Worm (Caenorhabditis elegans) whole organism, early embryonic: ENCODE data around the gene F16B4.5.

Experiments used
- aly-1 ChIP-seq: sonication (generic microtip); optimal IDR thresholded peaks from 2 replicates; lab custom pipeline; 2016; ENCODE audit warnings: missing genetic modification characterization, missing compliant biosample characterization
- ama-1 ChIP-seq: fragments of 150-350 bp; optimal IDR thresholded peaks from 2 replicates; lab custom pipeline; 2014
- ceh-13 ChIP-seq: fragments of 200-800 bp; sonication (Bioruptor generic); optimal IDR thresholded peaks from 2 replicates; lab custom pipeline; 2018; ENCODE audit warnings: mild to moderate bottlenecking, missing genetic modification characterization, missing compliant biosample characterization
- ceh-36 ChIP-seq: sonication (generic microtip); optimal IDR thresholded peaks from 2 replicates; lab custom pipeline; 2016; ENCODE audit warnings: missing genetic modification characterization, inconsistent platforms, missing compliant biosample characterization
- hmbx-1 ChIP-seq: sonication (generic microtip); optimal IDR thresholded peaks from 2 replicates; lab custom pipeline; 2016; ENCODE audit warnings: mild to moderate bottlenecking, missing genetic modification characterization, missing compliant biosample characterization
- hmg-4 ChIP-seq: fragments of 200-800 bp; sonication (Bioruptor generic); optimal IDR thresholded peaks from 2 replicates; lab custom pipeline; 2018; ENCODE audit warnings: mild to moderate bottlenecking, missing genetic modification characterization, missing compliant biosample characterization
- hnd-1 ChIP-seq: sonication (generic microtip); optimal IDR thresholded peaks from 2 replicates; lab custom pipeline; 2016; ENCODE audit warnings: missing genetic modification characterization, missing compliant biosample characterization
- pes-1 ChIP-seq: fragments of 200-800 bp; sonication (Bioruptor generic); IDR thresholded peaks from 2 replicates; pipeline ENCODE4 v1.3.6; 2022; ENCODE audit warnings: missing genetic modification reagents, missing genetic modification characterization, missing compliant biosample characterization
- sea-1 ChIP-seq: fragments of 200-800 bp; sonication (Bioruptor generic); conservative IDR thresholded peaks from 2 replicates; pipeline ENCODE4 v1.3.6; 2022; ENCODE audit warnings: missing genetic modification characterization, missing compliant biosample characterization
- tbx-37 ChIP-seq: fragments of 200-800 bp; sonication (Bioruptor generic); conservative IDR thresholded peaks from 2 replicates; pipeline ENCODE4 v1.3.6; 2022; ENCODE audit warnings: missing genetic modification reagents, missing genetic modification characterization, missing compliant biosample characterization

DNA sequence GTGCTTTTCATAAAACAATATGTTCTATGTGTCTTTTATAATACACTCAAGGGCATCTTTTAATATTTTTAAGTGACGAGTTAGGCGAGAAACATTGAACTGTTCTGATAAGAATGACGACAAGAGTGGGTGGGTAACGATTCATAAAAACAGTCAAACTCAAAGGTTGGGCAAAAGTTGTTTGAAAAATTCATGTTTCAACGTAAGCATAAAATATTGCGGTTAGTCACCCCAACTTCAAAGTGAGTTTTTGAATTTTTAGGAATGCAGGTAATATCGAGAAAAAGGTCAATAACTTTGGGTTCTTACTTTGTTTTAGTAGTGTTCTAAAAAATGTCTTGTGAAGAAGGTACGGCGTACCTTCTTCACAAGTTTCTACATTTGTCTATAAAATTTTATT lies 46.4 kb upstream of the F16B4.5 start, which contains the start of gene oac-31:
- no peak for TF ChIP-seq tbx-37 (GFP tag; lab: Robert Waterston, UW)
- TF ChIP-seq sea-1 = no peak
- TF ChIP-seq pes-1 = no peak
- no peak for TF ChIP-seq ama-1 (lab: Kevin White, UChicago)
- TF ChIP-seq aly-1 = no peak
- TF ChIP-seq hmbx-1 (tag; lab: Kevin White, UChicago) = no peak
- TF ChIP-seq ceh-36 (tag; lab: Kevin White, UChicago) = no peak
- TF ChIP-seq ceh-13 (GFP tag; lab: Kevin White, UChicago) = no peak
- no peak for TF ChIP-seq hmg-4
- no peak for TF ChIP-seq hnd-1 (tag; lab: Kevin White, UChicago)
